Fruit fly (Drosophila melanogaster) S2 (cell line): Measurements from ENCODE around the gene Gbeta5.

Experiments
- CG8478 ChIP-seq: fragments of >200 bp; optimal IDR thresholded peaks from 2 replicates; lab custom pipeline; 2018
- CTCF ChIP-seq, 2 experiments: fragments of >200 bp; optimal IDR thresholded peaks; 2 replicates each; lab custom pipeline; 2018

- TF ChIP-seq CG8478 (lab: Kevin White, UChicago) (no peak), CTCF (optimal IDR thresholded peaks at IDR 0.05; lab: Kevin White, UChicago) (no peak)
Observed at dm6 chrX:8196157-8196526, 44.1 kb upstream of the Gbeta5 start.
